Fruit fly (Drosophila melanogaster) whole organism, embryonic: ENCODE data around the gene PLCXD.

Experiments
- Bteb2 ChIP-seq: fragments of 200-800 bp; sonication (Bioruptor generic); optimal IDR thresholded peaks from 2 replicates; lab custom pipeline; 2016; ENCODE audit warnings: missing biosample characterization, missing genetic modification characterization
- CG10267 ChIP-seq: fragments of 200-800 bp; sonication (Bioruptor generic); optimal IDR thresholded peaks from 2 replicates; lab custom pipeline; 2018; ENCODE audit warnings: missing biosample characterization, mild to moderate bottlenecking, missing genetic modification characterization, moderate library complexity
- CG10431 ChIP-seq: fragments of 200-800 bp; sonication (Bioruptor generic); optimal IDR thresholded peaks from 3 replicates; lab custom pipeline; 2018; ENCODE audit warnings: missing biosample characterization, mild to moderate bottlenecking, missing genetic modification characterization
- CG10543 ChIP-seq: fragments of 200-800 bp; sonication (Bioruptor generic); optimal IDR thresholded peaks from 3 replicates; lab custom pipeline; 2017; ENCODE audit warnings: missing biosample characterization, mild to moderate bottlenecking, missing genetic modification characterization, moderate library complexity
- CG10565 ChIP-seq: fragments of 200-800 bp; sonication (Bioruptor generic); optimal IDR thresholded peaks from 3 replicates; lab custom pipeline; 2016; ENCODE audit warnings: missing biosample characterization, mild to moderate bottlenecking, missing genetic modification characterization
- CG11696 ChIP-seq: fragments of 200-800 bp; sonication (Bioruptor generic); IDR thresholded peaks from 2 replicates; pipeline ENCODE4 v1.3.6; 2022; ENCODE audit warnings: missing biosample characterization, missing genetic modification characterization
- CG12219 ChIP-seq: fragments of 200-800 bp; sonication (Bioruptor generic); optimal IDR thresholded peaks from 3 replicates; lab custom pipeline; 2018; ENCODE audit warnings: missing biosample characterization, mild to moderate bottlenecking, missing genetic modification characterization
- CG12744 ChIP-seq: fragments of 200-800 bp; sonication (Bioruptor generic); optimal IDR thresholded peaks from 2 replicates; lab custom pipeline; 2016; ENCODE audit warnings: missing biosample characterization, missing genetic modification characterization
- CG13624 ChIP-seq: fragments of 200-800 bp; sonication (Bioruptor generic); optimal IDR thresholded peaks from 2 replicates; lab custom pipeline; 2016; ENCODE audit warnings: missing biosample characterization, missing genetic modification characterization
- CG14860 ChIP-seq: fragments of 200-800 bp; sonication (Bioruptor generic); IDR thresholded peaks from 3 replicates; pipeline ENCODE4 v1.3.6; 2022; ENCODE audit warnings: missing biosample characterization, missing genetic modification characterization; ENCODE audit not compliant: partially characterized antibody
- CG14965 ChIP-seq: fragments of 200-800 bp; sonication (Bioruptor generic); optimal IDR thresholded peaks from 2 replicates; lab custom pipeline; 2016; ENCODE audit warnings: missing biosample characterization, missing genetic modification characterization, borderline replicate concordance
- CG17361 ChIP-seq: fragments of 200-800 bp; sonication (Bioruptor generic); IDR thresholded peaks from 3 replicates; pipeline ENCODE4 v1.3.6; 2022; ENCODE audit warnings: missing biosample characterization, missing genetic modification characterization
- CG30403 ChIP-seq: fragments of 200-800 bp; sonication (Bioruptor generic); optimal IDR thresholded peaks from 3 replicates; lab custom pipeline; 2016; ENCODE audit warnings: missing biosample characterization, missing genetic modification characterization
- CG31224 ChIP-seq: fragments of 200-800 bp; sonication (Bioruptor generic); IDR thresholded peaks from 2 replicates; pipeline ENCODE4 v1.3.6; 2022; ENCODE audit warnings: missing biosample characterization, missing genetic modification characterization
- CG31365 ChIP-seq: fragments of 200-800 bp; sonication (Bioruptor generic); optimal IDR thresholded peaks from 2 replicates; lab custom pipeline; 2018; ENCODE audit warnings: missing biosample characterization, mild to moderate bottlenecking, missing genetic modification characterization
- CG34376 ChIP-seq: fragments of 200-800 bp; sonication (Bioruptor generic); optimal IDR thresholded peaks from 2 replicates; lab custom pipeline; 2018; ENCODE audit warnings: missing biosample characterization, mild to moderate bottlenecking, missing genetic modification characterization
- CG4404 ChIP-seq: fragments of 200-800 bp; sonication (Bioruptor generic); IDR thresholded peaks from 2 replicates; pipeline ENCODE4 v1.3.6; 2022; ENCODE audit warnings: missing biosample characterization, missing genetic modification characterization
- CG8089 ChIP-seq: fragments of 200-800 bp; sonication (Bioruptor generic); optimal IDR thresholded peaks from 3 replicates; lab custom pipeline; 2016; ENCODE audit warnings: missing biosample characterization, missing genetic modification characterization
- CoRest ChIP-seq: fragments of 200-800 bp; sonication (Bioruptor generic); optimal IDR thresholded peaks from 3 replicates; lab custom pipeline; 2018; ENCODE audit warnings: missing biosample characterization, mild to moderate bottlenecking, missing genetic modification characterization, moderate library complexity
- Dad ChIP-seq: fragments of 200-800 bp; sonication (Bioruptor generic); optimal IDR thresholded peaks from 3 replicates; lab custom pipeline; 2016; ENCODE audit warnings: missing biosample characterization, missing genetic modification characterization
- Gug ChIP-seq: fragments of 200-800 bp; sonication (Bioruptor generic); IDR thresholded peaks from 4 replicates; pipeline ENCODE4 v1.3.6; 2022; ENCODE audit warnings: missing biosample characterization, missing genetic modification characterization
- Hr51 ChIP-seq, 2 experiments: fragments of 200-800 bp; sonication (Bioruptor generic); optimal IDR thresholded peaks; 2 replicates in 1 of 2; 3 replicates in 1 of 2; lab custom pipeline; 2016 to 2018; ENCODE audit warnings: missing biosample characterization in 2 of 2, missing genetic modification characterization in 2 of 2, mild to moderate bottlenecking in 1 of 2, moderate library complexity in 1 of 2
- Kr ChIP-seq: fragments of 200-800 bp; sonication (Bioruptor generic); optimal IDR thresholded peaks from 2 replicates; lab custom pipeline; 2017; ENCODE audit warnings: missing biosample characterization, mild to moderate bottlenecking, missing genetic modification characterization
- NC2α ChIP-seq: fragments of 200-800 bp; sonication (Bioruptor generic); optimal IDR thresholded peaks from 2 replicates; lab custom pipeline; 2016; ENCODE audit warnings: missing biosample characterization, missing genetic modification characterization
- NC2β ChIP-seq: fragments of 200-800 bp; sonication (Bioruptor generic); optimal IDR thresholded peaks from 2 replicates; lab custom pipeline; 2016; ENCODE audit warnings: missing biosample characterization, missing genetic modification characterization
- NfI ChIP-seq: fragments of 200-800 bp; sonication (Bioruptor generic); optimal IDR thresholded peaks from 3 replicates; lab custom pipeline; 2018; ENCODE audit warnings: missing biosample characterization, mild to moderate bottlenecking, missing genetic modification characterization, moderate library complexity
- Six4 ChIP-seq: fragments of 200-800 bp; sonication (Bioruptor generic); optimal IDR thresholded peaks from 2 replicates; lab custom pipeline; 2016; ENCODE audit warnings: missing biosample characterization, missing genetic modification characterization
- Spps ChIP-seq: fragments of 200-800 bp; sonication (Bioruptor generic); optimal IDR thresholded peaks from 2 replicates; lab custom pipeline; 2018; ENCODE audit warnings: missing biosample characterization, mild to moderate bottlenecking, missing genetic modification characterization
- Sry-δ ChIP-seq: fragments of 200-800 bp; sonication (Bioruptor generic); optimal IDR thresholded peaks from 2 replicates; lab custom pipeline; 2016; ENCODE audit warnings: missing biosample characterization, missing genetic modification characterization
- Taf1 ChIP-seq: fragments of 200-800 bp; sonication (Bioruptor generic); IDR thresholded peaks from 2 replicates; pipeline ENCODE4 v1.3.6; 2022; ENCODE audit warnings: missing biosample characterization, missing genetic modification characterization
- ab ChIP-seq: fragments of 200-800 bp; sonication (Bioruptor generic); optimal IDR thresholded peaks from 2 replicates; lab custom pipeline; 2016; ENCODE audit warnings: missing biosample characterization, missing genetic modification characterization
- abd-A ChIP-seq: fragments of 200-800 bp; sonication (Bioruptor generic); optimal IDR thresholded peaks from 3 replicates; lab custom pipeline; 2019; ENCODE audit warnings: missing biosample characterization, mild to moderate bottlenecking, missing genetic modification characterization, moderate library complexity
- ash1 ChIP-seq: fragments of 200-800 bp; sonication (Bioruptor generic); optimal IDR thresholded peaks from 2 replicates; lab custom pipeline; 2018; ENCODE audit warnings: missing biosample characterization, mild to moderate bottlenecking, missing genetic modification characterization
- az2 ChIP-seq: fragments of 200-800 bp; sonication (Bioruptor generic); optimal IDR thresholded peaks from 3 replicates; lab custom pipeline; 2016; ENCODE audit warnings: missing biosample characterization, missing genetic modification characterization
- bbx ChIP-seq: fragments of 200-800 bp; sonication (Bioruptor generic); IDR thresholded peaks from 2 replicates; pipeline ENCODE4 v1.3.6; 2022; ENCODE audit warnings: missing biosample characterization, missing genetic modification characterization; ENCODE audit not compliant: partially characterized antibody
- ci ChIP-seq: fragments of 200-800 bp; sonication (Bioruptor generic); IDR thresholded peaks from 3 replicates; pipeline ENCODE4 v1.3.6; 2022; ENCODE audit warnings: missing biosample characterization, missing genetic modification characterization
- dan ChIP-seq: fragments of 200-800 bp; sonication (Bioruptor generic); IDR thresholded peaks from 2 replicates; pipeline ENCODE4 v1.3.6; 2022; ENCODE audit warnings: missing biosample characterization, missing genetic modification characterization
- dmrt11E ChIP-seq: fragments of 200-800 bp; sonication (Bioruptor generic); optimal IDR thresholded peaks from 3 replicates; lab custom pipeline; 2018; ENCODE audit warnings: missing biosample characterization, mild to moderate bottlenecking, missing genetic modification characterization, moderate library complexity
- fd3F ChIP-seq: fragments of 200-800 bp; sonication (Bioruptor generic); optimal IDR thresholded peaks from 2 replicates; lab custom pipeline; 2018; ENCODE audit warnings: missing biosample characterization, mild to moderate bottlenecking, missing genetic modification characterization, moderate library complexity
- grau ChIP-seq: fragments of 200-800 bp; optimal IDR thresholded peaks from 3 replicates; lab custom pipeline; 2019; ENCODE audit warnings: missing biosample characterization, mild to moderate bottlenecking, missing genetic modification characterization, moderate library complexity
- h ChIP-seq: fragments of >200 bp; optimal IDR thresholded peaks from 2 replicates; lab custom pipeline; 2017
- ham ChIP-seq: fragments of 200-800 bp; sonication (Bioruptor generic); IDR thresholded peaks from 2 replicates; pipeline ENCODE4 v1.3.6; 2022; ENCODE audit warnings: missing biosample characterization, missing genetic modification characterization
- lov ChIP-seq, 2 experiments: fragments of 200-800 bp in 1 of 2; fragments of >200 bp in 1 of 2; sonication (Bioruptor generic) in 1 of 2; IDR thresholded peaks in 1 of 2; optimal IDR thresholded peaks in 1 of 2; 2 replicates in 1 of 2; 3 replicates in 1 of 2; pipeline versions ENCODE4 v1.3.6 to Lab custom; 2017 to 2022; ENCODE audit warnings: missing biosample characterization in 1 of 2, missing genetic modification characterization in 1 of 2
- luna ChIP-seq: fragments of 200-800 bp; sonication (Bioruptor generic); optimal IDR thresholded peaks from 2 replicates; lab custom pipeline; 2016; ENCODE audit warnings: missing biosample characterization, missing genetic modification characterization
- mld ChIP-seq: fragments of 200-800 bp; sonication (Bioruptor generic); IDR thresholded peaks from 3 replicates; pipeline ENCODE4 v1.3.6; 2022; ENCODE audit warnings: missing biosample characterization, missing genetic modification characterization; ENCODE audit not compliant: partially characterized antibody
- nerfin-1 ChIP-seq: fragments of 200-800 bp; sonication (Bioruptor generic); optimal IDR thresholded peaks from 3 replicates; lab custom pipeline; 2019; ENCODE audit warnings: missing biosample characterization, mild to moderate bottlenecking, missing genetic modification characterization, moderate library complexity
- onecut ChIP-seq: fragments of 200-800 bp; sonication (Bioruptor generic); IDR thresholded peaks from 2 replicates; pipeline ENCODE4 v1.3.6; 2022; ENCODE audit warnings: missing biosample characterization, missing genetic modification characterization
- tgo ChIP-seq: fragments of 200-800 bp; sonication (Bioruptor generic); IDR thresholded peaks from 3 replicates; pipeline ENCODE4 v1.3.6; 2022; ENCODE audit warnings: missing biosample characterization, missing genetic modification characterization
- tna ChIP-seq: fragments of 200-800 bp; sonication (Bioruptor generic); IDR thresholded peaks from 2 replicates; pipeline ENCODE4 v1.3.6; 2022; ENCODE audit warnings: missing biosample characterization, missing genetic modification characterization; ENCODE audit not compliant: partially characterized antibody
- tup ChIP-seq: fragments of 200-800 bp; sonication (Bioruptor generic); optimal IDR thresholded peaks from 2 replicates; lab custom pipeline; 2016; ENCODE audit warnings: missing biosample characterization, mild to moderate bottlenecking, missing genetic modification characterization, moderate library complexity
- wdn ChIP-seq: fragments of 200-800 bp; sonication (Bioruptor generic); IDR thresholded peaks from 2 replicates; pipeline ENCODE4 v1.3.6; 2022; ENCODE audit warnings: missing biosample characterization, missing genetic modification characterization
- zen2 ChIP-seq: fragments of 200-800 bp; sonication (Bioruptor generic); IDR thresholded peaks from 3 replicates; pipeline ENCODE4 v1.3.6; 2022; ENCODE audit warnings: missing biosample characterization, missing genetic modification characterization; ENCODE audit not compliant: partially characterized antibody

PLCXD gene

DNA sequence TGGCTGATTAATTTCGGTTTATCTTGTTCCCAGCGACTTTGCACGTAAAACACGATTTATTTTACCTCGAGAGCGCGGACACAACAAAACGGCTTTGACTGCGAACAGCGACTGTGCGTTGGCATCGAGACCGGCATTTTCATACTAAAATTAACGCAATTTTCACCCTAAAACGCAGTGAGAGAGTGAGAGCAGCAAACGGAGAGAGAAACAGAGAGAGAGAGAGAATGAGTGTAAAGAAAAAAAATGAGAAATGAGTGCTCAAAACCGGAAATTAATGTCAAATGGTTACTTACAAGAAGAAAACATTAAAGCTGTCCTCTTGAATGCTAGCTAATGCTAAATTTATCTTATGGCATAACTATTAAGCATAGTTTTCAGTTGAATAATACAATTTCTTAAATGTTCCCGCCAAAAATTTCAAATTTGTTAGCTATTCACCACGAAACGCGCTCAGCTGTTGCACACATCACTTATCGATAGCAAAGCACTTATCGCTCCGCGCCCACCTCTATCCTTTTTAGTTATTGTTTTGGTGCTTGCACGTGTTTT lies 6.7 kb downstream of the PLCXD start, which contains the start of the genes JhI-21, RpL7-like and CG34164 (continued):
- TF ChIP-seq bbx (GFP tag; lab: Robert Waterston, UW): peak; percentile 64
- TF ChIP-seq CG17361: peak; percentile 31; the same call in 1 of the 3 replicates
- TF ChIP-seq ash1 (GFP tag; lab: Kevin White, UChicago): no peak
- no peak for TF ChIP-seq CG4404 (GFP tag; lab: Robert Waterston, UW)
- TF ChIP-seq Hr51 (GFP tag; optimal IDR thresholded peaks at IDR 0.05; lab: Kevin White, UChicago): no peak
- TF ChIP-seq wdn (GFP tag; lab: Robert Waterston, UW): no peak
- TF ChIP-seq grau (tag; lab: Kevin White, UChicago): no peak
- TF ChIP-seq az2 (GFP tag; lab: Kevin White, UChicago): no peak
- peak; percentile 95 for TF ChIP-seq Sry-δ (GFP tag; lab: Kevin White, UChicago)
- TF ChIP-seq tgo: no peak
- TF ChIP-seq Gug: no peak
- TF ChIP-seq CG34376 (GFP tag; lab: Kevin White, UChicago): peak; percentile 30
- TF ChIP-seq h: no peak
- no peak for TF ChIP-seq abd-A (tag; lab: Kevin White, UChicago)
- no peak for TF ChIP-seq CG10431 (GFP tag; lab: Kevin White, UChicago)
- TF ChIP-seq ci: no peak
- TF ChIP-seq CG10565: no peak
- TF ChIP-seq NC2α (GFP tag; lab: Kevin White, UChicago): no peak
- TF ChIP-seq dan (GFP tag; lab: Robert Waterston, UW): no peak
- no peak for TF ChIP-seq CG14965
- no peak for TF ChIP-seq luna
- no peak for TF ChIP-seq CoRest (tag; lab: Kevin White, UChicago)
- no peak; the same call in 2 of the 3 replicates for TF ChIP-seq zen2 (GFP tag; lab: Robert Waterston, UW)
- TF ChIP-seq CG12219: no peak
- TF ChIP-seq Six4 (GFP tag; lab: Kevin White, UChicago): no peak
- peak; percentile 65 for TF ChIP-seq CG10267 (tag; lab: Kevin White, UChicago)
- no peak for TF ChIP-seq ham (GFP tag; lab: Robert Waterston, UW)
- no peak for TF ChIP-seq Kr (GFP tag; lab: Kevin White, UChicago)
- TF ChIP-seq CG12744 (GFP tag; lab: Kevin White, UChicago): no peak
- no peak for TF ChIP-seq CG30403 (GFP tag; lab: Kevin White, UChicago)
- TF ChIP-seq CG13624 (GFP tag; lab: Kevin White, UChicago): no peak
- no peak for TF ChIP-seq CG31365 (tag; lab: Kevin White, UChicago)
- no peak for TF ChIP-seq ab (GFP tag; lab: Kevin White, UChicago)
- no peak for TF ChIP-seq lov (optimal IDR thresholded peaks at IDR 0.05; lab: Kevin White, UChicago)
- TF ChIP-seq lov (GFP tag; IDR thresholded peaks at IDR 0.05; lab: Robert Waterston, UW): no peak
- peak; percentile 98 for TF ChIP-seq nerfin-1
- no peak for TF ChIP-seq mld (GFP tag; lab: Robert Waterston, UW)
- TF ChIP-seq CG31224 (GFP tag; lab: Robert Waterston, UW): no peak
- no peak for TF ChIP-seq CG11696
- no peak for TF ChIP-seq NfI
- TF ChIP-seq CG8089: no peak

DNA sequence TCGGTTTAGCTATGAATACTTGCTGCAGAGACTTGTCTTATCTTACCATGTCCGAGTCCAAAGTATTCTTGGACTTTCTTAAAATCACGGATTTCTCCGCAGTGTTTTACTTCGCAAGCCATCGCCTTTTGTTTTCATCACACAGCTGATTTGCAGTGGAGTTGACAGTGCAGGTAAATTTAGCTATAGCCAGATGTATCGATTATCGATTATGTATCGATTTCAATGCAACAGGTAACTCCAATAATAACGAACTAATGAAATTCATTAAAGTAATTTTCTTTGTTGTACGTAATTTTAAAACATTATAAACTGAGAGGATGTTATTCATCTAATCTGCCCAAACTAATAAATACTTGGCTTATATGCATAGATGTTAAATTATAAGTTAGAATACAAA lies 13.8 kb downstream of the PLCXD start, which contains the start of gene Rab3-GAP:
Gene Rab3-GAP, minus strand, starts transcription at position 150 of the 400 bp plus-strand sequence.
- TF ChIP-seq tna (GFP tag; lab: Robert Waterston, UW) (peak; percentile 55), dmrt11E (no peak), CG12744 (GFP tag; lab: Kevin White, UChicago) (no peak), NC2β (GFP tag; lab: Kevin White, UChicago) (no peak), tup (GFP tag; lab: Kevin White, UChicago) (no peak), Dad (GFP tag; lab: Kevin White, UChicago) (no peak), Spps (tag; lab: Kevin White, UChicago) (no peak), fd3F (no peak), Sry-δ (GFP tag; lab: Kevin White, UChicago) (peak; percentile 48), CG14860 (GFP tag; lab: Robert Waterston, UW) (0 out of 3 replicates have a peak, but pooled peaks have one; percentile 34), Bteb2 (GFP tag; lab: Kevin White, UChicago) (peak; percentile 27), CG10543 (GFP tag; lab: Kevin White, UChicago) (no peak), onecut (GFP tag; lab: Robert Waterston, UW) (peak; percentile 29; the same call in 1 of the 2 replicates), Taf1 (GFP tag; lab: Robert Waterston, UW) (no peak)
